Fruit fly (Drosophila melanogaster) whole organism, prepupa: Measurements from ENCODE around the gene Hf.

Experiments used
- Blimp-1 ChIP-seq: fragments of 200-800 bp; sonication (Bioruptor generic); optimal IDR thresholded peaks from 3 replicates; lab custom pipeline; 2017; ENCODE audit warnings: missing biosample characterization, missing genetic modification characterization, mild to moderate bottlenecking, moderate library complexity, missing genetic modification reagents
- CG10631 ChIP-seq: fragments of 200-800 bp; sonication (Bioruptor generic); optimal IDR thresholded peaks from 2 replicates; lab custom pipeline; 2016; ENCODE audit warnings: missing biosample characterization, missing genetic modification characterization
- CG10669 ChIP-seq: fragments of 200-800 bp; sonication (Bioruptor generic); optimal IDR thresholded peaks from 3 replicates; lab custom pipeline; 2018; ENCODE audit warnings: missing biosample characterization, mild to moderate bottlenecking, missing genetic modification characterization, moderate library complexity
- CG11762 ChIP-seq: fragments of 200-800 bp; sonication (Bioruptor generic); optimal IDR thresholded peaks from 3 replicates; lab custom pipeline; 2016; ENCODE audit warnings: missing biosample characterization, missing genetic modification characterization; ENCODE audit not compliant: insufficient read depth
- CG11902 ChIP-seq: fragments of 200-800 bp; sonication (Bioruptor generic); optimal IDR thresholded peaks from 3 replicates; lab custom pipeline; 2016; ENCODE audit warnings: missing biosample characterization, missing genetic modification characterization
- CG15336 ChIP-seq: fragments of 200-800 bp; sonication (Bioruptor generic); IDR thresholded peaks from 2 replicates; pipeline ENCODE4 v1.3.6; 2022; ENCODE audit warnings: missing biosample characterization, missing genetic modification characterization
- CG16779 ChIP-seq: fragments of 200-800 bp; sonication (Bioruptor generic); optimal IDR thresholded peaks from 3 replicates; lab custom pipeline; 2017; ENCODE audit warnings: missing biosample characterization, mild to moderate bottlenecking, missing genetic modification characterization
- CG3032 ChIP-seq: fragments of 200-800 bp; optimal IDR thresholded peaks from 2 replicates; lab custom pipeline; 2019; ENCODE audit warnings: missing biosample characterization, mild to moderate bottlenecking, missing genetic modification characterization, moderate library complexity
- CG31627 ChIP-seq: fragments of 200-800 bp; sonication (Bioruptor generic); optimal IDR thresholded peaks from 3 replicates; lab custom pipeline; 2016; ENCODE audit warnings: missing biosample characterization, missing genetic modification characterization
- CG32006 ChIP-seq: fragments of 200-800 bp; sonication (Bioruptor generic); optimal IDR thresholded peaks from 3 replicates; lab custom pipeline; 2017; ENCODE audit warnings: missing biosample characterization, mild to moderate bottlenecking, missing genetic modification characterization
- CG3919 ChIP-seq: fragments of 200-800 bp; sonication (Bioruptor generic); optimal IDR thresholded peaks from 3 replicates; lab custom pipeline; 2016; ENCODE audit warnings: missing biosample characterization, missing genetic modification characterization
- CG4318 ChIP-seq: fragments of 200-800 bp; sonication (Bioruptor generic); optimal IDR thresholded peaks from 3 replicates; lab custom pipeline; 2017; ENCODE audit warnings: missing biosample characterization, mild to moderate bottlenecking, missing genetic modification characterization
- CG6163 ChIP-seq: fragments of 200-800 bp; sonication (Bioruptor generic); IDR thresholded peaks from 3 replicates; pipeline ENCODE4 v1.3.6; 2022; ENCODE audit warnings: missing biosample characterization, missing genetic modification characterization
- CG6792 ChIP-seq: fragments of 200-800 bp; sonication (Bioruptor generic); optimal IDR thresholded peaks from 3 replicates; lab custom pipeline; 2016; ENCODE audit warnings: missing biosample characterization, missing genetic modification characterization
- CG6808 ChIP-seq: fragments of 200-800 bp; sonication (Bioruptor generic); optimal IDR thresholded peaks from 3 replicates; lab custom pipeline; 2017; ENCODE audit warnings: missing biosample characterization, missing genetic modification characterization, mild to moderate bottlenecking, moderate library complexity, missing genetic modification reagents
- CG6854 ChIP-seq: fragments of 200-800 bp; sonication (Bioruptor generic); optimal IDR thresholded peaks from 2 replicates; lab custom pipeline; 2017; ENCODE audit warnings: missing biosample characterization, mild to moderate bottlenecking, missing genetic modification characterization
- CG7368 ChIP-seq: fragments of 200-800 bp; sonication (Bioruptor generic); optimal IDR thresholded peaks from 3 replicates; lab custom pipeline; 2016; ENCODE audit warnings: missing biosample characterization, missing genetic modification characterization
- CG8119 ChIP-seq: fragments of 200-800 bp; sonication (Bioruptor generic); IDR thresholded peaks from 3 replicates; pipeline ENCODE4 v1.3.6; 2022; ENCODE audit warnings: missing biosample characterization, missing genetic modification characterization
- CG8319 ChIP-seq: fragments of 200-800 bp; sonication (Bioruptor generic); optimal IDR thresholded peaks from 3 replicates; lab custom pipeline; 2016; ENCODE audit warnings: missing biosample characterization, missing genetic modification characterization
- CG9139 ChIP-seq: fragments of 200-800 bp; sonication (Bioruptor generic); optimal IDR thresholded peaks from 3 replicates; lab custom pipeline; 2017; ENCODE audit warnings: missing biosample characterization, mild to moderate bottlenecking, missing genetic modification characterization
- Eip78C ChIP-seq: fragments of 200-800 bp; sonication (Bioruptor generic); peaks from one replicate; lab custom pipeline; 2016; ENCODE audit warnings: missing biosample characterization, missing genetic modification characterization
- Eip93F ChIP-seq: fragments of 200-800 bp; sonication (Bioruptor generic); optimal IDR thresholded peaks from 2 replicates; lab custom pipeline; 2016; ENCODE audit warnings: missing biosample characterization, mild to moderate bottlenecking, missing genetic modification characterization
- Ets21C ChIP-seq: fragments of 200-800 bp; sonication (Bioruptor generic); optimal IDR thresholded peaks from 3 replicates; lab custom pipeline; 2016; ENCODE audit warnings: missing biosample characterization, missing genetic modification characterization
- Ets96B ChIP-seq: fragments of 200-800 bp; optimal IDR thresholded peaks from 2 replicates; lab custom pipeline; 2019; ENCODE audit warnings: missing biosample characterization, mild to moderate bottlenecking, missing genetic modification characterization, moderate library complexity
- Gug ChIP-seq: fragments of 200-800 bp; sonication (Bioruptor generic); IDR thresholded peaks from 2 replicates; pipeline ENCODE4 v1.3.6; 2022; ENCODE audit warnings: missing biosample characterization, missing genetic modification characterization
- Hr38 ChIP-seq: sonication (Bioruptor generic); optimal IDR thresholded peaks from 2 replicates; lab custom pipeline; 2016; ENCODE audit warnings: missing biosample characterization, missing genetic modification characterization
- Hr39 ChIP-seq: fragments of 200-800 bp; sonication (Bioruptor generic); optimal IDR thresholded peaks from 2 replicates; lab custom pipeline; 2016; ENCODE audit warnings: missing biosample characterization, missing genetic modification characterization
- Lpt ChIP-seq: fragments of 200-800 bp; sonication (Bioruptor generic); optimal IDR thresholded peaks from 3 replicates; lab custom pipeline; 2016; ENCODE audit warnings: missing biosample characterization, missing genetic modification characterization
- Met ChIP-seq: fragments of 200-800 bp; sonication (Bioruptor generic); optimal IDR thresholded peaks from 3 replicates; lab custom pipeline; 2016; ENCODE audit warnings: missing biosample characterization, missing genetic modification characterization
- Sox102F ChIP-seq: fragments of 200-800 bp; sonication (Bioruptor generic); optimal IDR thresholded peaks from 2 replicates; lab custom pipeline; 2016; ENCODE audit warnings: missing biosample characterization, mild to moderate bottlenecking, missing genetic modification characterization
- Sox14 ChIP-seq: fragments of 200-800 bp; sonication (Bioruptor generic); optimal IDR thresholded peaks from 3 replicates; lab custom pipeline; 2016; ENCODE audit warnings: missing biosample characterization, missing genetic modification characterization
- Sox15 ChIP-seq: fragments of 200-800 bp; sonication (Bioruptor generic); optimal IDR thresholded peaks from 3 replicates; lab custom pipeline; 2016; ENCODE audit warnings: missing biosample characterization, missing genetic modification characterization
- achi ChIP-seq: fragments of 200-800 bp; sonication (Bioruptor generic); optimal IDR thresholded peaks from 3 replicates; lab custom pipeline; 2016; ENCODE audit warnings: missing biosample characterization, missing genetic modification characterization
- acj6 ChIP-seq: fragments of 200-800 bp; sonication (Bioruptor generic); optimal IDR thresholded peaks from 3 replicates; lab custom pipeline; 2016; ENCODE audit warnings: missing biosample characterization, missing genetic modification characterization
- cyc ChIP-seq: fragments of 200-800 bp; sonication (Bioruptor generic); optimal IDR thresholded peaks from 3 replicates; lab custom pipeline; 2016; ENCODE audit warnings: missing biosample characterization, missing genetic modification characterization
- dac ChIP-seq: fragments of 200-800 bp; sonication (Bioruptor generic); optimal IDR thresholded peaks from 2 replicates; lab custom pipeline; 2017; ENCODE audit warnings: missing biosample characterization, mild to moderate bottlenecking, missing genetic modification characterization
- dsx ChIP-seq: fragments of 200-800 bp; optimal IDR thresholded peaks from 3 replicates; lab custom pipeline; 2019; ENCODE audit warnings: missing biosample characterization, mild to moderate bottlenecking, missing genetic modification characterization, moderate library complexity; ENCODE audit not compliant: poor library complexity, severe bottlenecking
- eg ChIP-seq: fragments of 200-800 bp; sonication (Bioruptor generic); IDR thresholded peaks from 3 replicates; pipeline ENCODE4 v1.3.6; 2022; ENCODE audit warnings: missing biosample characterization, missing genetic modification characterization
- esn ChIP-seq: fragments of 200-800 bp; sonication (Bioruptor generic); optimal IDR thresholded peaks from 2 replicates; lab custom pipeline; 2016; ENCODE audit warnings: missing biosample characterization, mild to moderate bottlenecking, missing genetic modification characterization, moderate library complexity
- fd59A ChIP-seq: fragments of 200-800 bp; sonication (Bioruptor generic); optimal IDR thresholded peaks from 2 replicates; lab custom pipeline; 2017; ENCODE audit warnings: missing biosample characterization, mild to moderate bottlenecking, missing genetic modification characterization, missing genetic modification reagents
- fd85E ChIP-seq: fragments of 200-800 bp; sonication (Bioruptor generic); optimal IDR thresholded peaks from 3 replicates; lab custom pipeline; 2016; ENCODE audit warnings: missing biosample characterization, missing genetic modification characterization
- fkh ChIP-seq: fragments of 200-800 bp; sonication (Bioruptor generic); optimal IDR thresholded peaks from 3 replicates; lab custom pipeline; 2017; ENCODE audit warnings: missing biosample characterization, mild to moderate bottlenecking, missing genetic modification characterization, moderate library complexity
- lz ChIP-seq: fragments of 200-800 bp; sonication (Bioruptor generic); optimal IDR thresholded peaks from 3 replicates; lab custom pipeline; 2016; ENCODE audit warnings: missing biosample characterization, missing genetic modification characterization
- net ChIP-seq: fragments of 200-800 bp; sonication (Bioruptor generic); optimal IDR thresholded peaks from 3 replicates; lab custom pipeline; 2016; ENCODE audit warnings: missing biosample characterization, missing genetic modification characterization
- salr ChIP-seq, 2 experiments: fragments of 200-800 bp; sonication (Bioruptor generic); optimal IDR thresholded peaks; 3 replicates each; lab custom pipeline; 2016 to 2018; ENCODE audit warnings: missing biosample characterization in 2 of 2, missing genetic modification characterization in 2 of 2, mild to moderate bottlenecking in 1 of 2
- spab ChIP-seq: fragments of 200-800 bp; sonication (Bioruptor generic); optimal IDR thresholded peaks from 2 replicates; lab custom pipeline; 2017; ENCODE audit warnings: missing biosample characterization, mild to moderate bottlenecking, missing genetic modification characterization, missing genetic modification reagents
- ss ChIP-seq, 2 experiments: fragments of 200-800 bp; sonication (Bioruptor generic); optimal IDR thresholded peaks; 2 replicates in 1 of 2; 3 replicates in 1 of 2; lab custom pipeline; 2017 to 2018; ENCODE audit warnings: mild to moderate bottlenecking in 2 of 2, missing biosample characterization in 2 of 2, missing genetic modification characterization in 2 of 2, moderate library complexity in 1 of 2
- svp ChIP-seq: fragments of 200-800 bp; sonication (Bioruptor generic); peaks from one replicate; lab custom pipeline; 2016; ENCODE audit warnings: missing biosample characterization, missing genetic modification characterization
- topi ChIP-seq: fragments of 200-800 bp; sonication (Bioruptor generic); optimal IDR thresholded peaks from 3 replicates; lab custom pipeline; 2016; ENCODE audit warnings: missing biosample characterization, missing genetic modification characterization

Hf gene

DNA sequence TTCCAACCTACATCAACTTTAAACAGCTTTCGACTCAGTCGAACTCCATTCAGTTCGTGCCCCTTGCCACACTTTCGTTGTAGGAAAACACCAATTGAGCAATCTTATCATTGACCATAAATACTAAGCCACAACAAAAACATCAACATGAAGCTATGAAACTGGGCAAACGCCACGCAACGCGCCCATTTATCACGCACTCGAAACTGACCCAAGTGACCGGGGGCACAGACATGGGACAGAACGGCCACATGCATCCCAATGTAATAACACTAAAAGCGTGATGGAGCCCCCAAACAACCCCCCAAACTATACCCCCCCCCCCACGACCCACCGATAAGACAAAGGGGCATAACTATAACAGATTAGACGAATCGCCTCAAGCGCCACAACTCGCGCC, 35.0 kb downstream of the Hf start:
- no peak for TF ChIP-seq dsx
- no peak for TF ChIP-seq CG10631
- no peak for TF ChIP-seq CG11762
- TF ChIP-seq CG6792 (GFP tag; lab: Kevin White, UChicago) = no peak
- no peak for TF ChIP-seq Sox14 (GFP tag; lab: Kevin White, UChicago)
- no peak for TF ChIP-seq Sox102F
- TF ChIP-seq acj6 = no peak
- TF ChIP-seq fkh (GFP tag; lab: Kevin White, UChicago) = no peak
- no peak for TF ChIP-seq CG10669
- TF ChIP-seq fd85E = no peak
- TF ChIP-seq CG6854 = no peak
- TF ChIP-seq salr (GFP tag; optimal IDR thresholded peaks at IDR 0.05; lab: Kevin White, UChicago) = no peak
- no peak for TF ChIP-seq fd59A (GFP tag; lab: Kevin White, UChicago)
- no peak for TF ChIP-seq spab
- no peak for TF ChIP-seq cyc
- no peak for TF ChIP-seq Met (GFP tag; lab: Kevin White, UChicago)

DNA sequence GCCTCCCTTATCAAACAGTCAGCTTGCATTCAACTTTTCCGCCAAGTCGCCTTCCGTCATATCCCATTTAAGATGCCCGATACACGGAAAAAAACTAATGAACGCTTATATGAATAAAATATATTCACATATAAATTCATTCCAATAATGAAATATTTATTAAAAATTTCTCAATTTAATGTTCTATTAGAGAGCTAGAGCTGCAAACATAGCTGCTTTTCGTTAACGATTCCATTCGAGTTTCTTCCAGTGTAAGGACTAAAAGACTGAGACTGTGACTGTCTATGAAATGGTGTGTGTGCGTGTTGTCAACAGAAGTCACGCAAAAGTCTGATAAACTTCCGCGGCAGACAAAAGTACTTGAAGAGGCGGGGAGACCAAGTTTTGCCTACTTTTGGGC, 37.4 kb downstream of the Hf start:
- TF ChIP-seq cyc (no peak), topi (GFP tag; lab: Kevin White, UChicago) (no peak), CG4318 (GFP tag; lab: Kevin White, UChicago) (peak; percentile 9), CG6854 (no peak), lz (no peak), CG6808 (GFP tag; lab: Kevin White, UChicago) (no peak), esn (GFP tag; lab: Kevin White, UChicago) (no peak), CG8119 (peak; percentile 22; the same call in 1 of the 3 replicates), Sox15 (no peak), ss (GFP tag; optimal IDR thresholded peaks at IDR 0.05; lab: Kevin White, UChicago) (peak in 1 of 2 experiments; percentile 36), CG8319 (GFP tag; lab: Kevin White, UChicago) (no peak), CG16779 (tag; lab: Kevin White, UChicago) (no peak), Hr38 (GFP tag; lab: Kevin White, UChicago) (no peak), dsx (no peak), eg (GFP tag; lab: Robert Waterston, UW) (no peak), Met (GFP tag; lab: Kevin White, UChicago) (no peak), Eip93F (no peak), CG9139 (GFP tag; lab: Kevin White, UChicago) (no peak), Eip78C (GFP tag; lab: Kevin White, UChicago) (peak; percentile 80), Sox14 (GFP tag; lab: Kevin White, UChicago) (no peak), Ets96B (peak; percentile 37), CG10631 (peak; percentile 11), salr (GFP tag; optimal IDR thresholded peaks at IDR 0.05; lab: Kevin White, UChicago) (peak in 1 of 2 experiments; percentile 13), CG7368 (GFP tag; lab: Kevin White, UChicago) (no peak), Ets21C (GFP tag; lab: Kevin White, UChicago) (no peak), fkh (GFP tag; lab: Kevin White, UChicago) (no peak), CG10669 (peak; percentile 39), Blimp-1 (GFP tag; lab: Kevin White, UChicago) (no peak), Hr39 (GFP tag; lab: Kevin White, UChicago) (no peak), Sox102F (peak; percentile 0), CG6792 (GFP tag; lab: Kevin White, UChicago) (peak; percentile 10), svp (GFP tag; lab: Kevin White, UChicago) (peak; percentile 26), Lpt (GFP tag; lab: Kevin White, UChicago) (no peak), CG11762 (no peak), Gug (GFP tag; lab: Robert Waterston, UW) (no peak), dac (GFP tag; lab: Kevin White, UChicago) (no peak), CG3032 (tag; lab: Kevin White, UChicago) (no peak), CG6163 (0 out of 3 replicates have a peak, but pooled peaks have one; percentile 21), CG3919 (GFP tag; lab: Kevin White, UChicago) (peak; percentile 25), fd85E (no peak), CG31627 (GFP tag; lab: Kevin White, UChicago) (no peak), achi (GFP tag; lab: Kevin White, UChicago) (no peak), CG15336 (GFP tag; lab: Robert Waterston, UW) (peak; percentile 38; the same call in 1 of the 2 replicates), CG32006 (GFP tag; lab: Kevin White, UChicago) (peak; percentile 51), CG11902 (GFP tag; lab: Kevin White, UChicago) (no peak), net (GFP tag; lab: Kevin White, UChicago) (no peak)
